Fruit fly (Drosophila melanogaster) whole organism, embryonic: Measurements from ENCODE around the gene CG3123.

Experiments
- Atf3 ChIP-seq: fragments of 200-800 bp; sonication (Bioruptor generic); optimal IDR thresholded peaks from 3 replicates; lab custom pipeline; 2016; ENCODE audit warnings: missing biosample characterization, missing genetic modification characterization
- Bgb ChIP-seq: fragments of 200-800 bp; sonication (Bioruptor generic); IDR thresholded peaks from 2 replicates; pipeline ENCODE4 v1.3.6; 2022; ENCODE audit warnings: missing biosample characterization, missing genetic modification characterization; ENCODE audit not compliant: partially characterized antibody
- BtbVII ChIP-seq: fragments of 200-800 bp; sonication (Bioruptor generic); optimal IDR thresholded peaks from 3 replicates; lab custom pipeline; 2017; ENCODE audit warnings: missing biosample characterization, mild to moderate bottlenecking, missing genetic modification characterization
- CG10366 ChIP-seq: fragments of 200-800 bp; sonication (Bioruptor generic); IDR thresholded peaks from 2 replicates; pipeline ENCODE4 v1.3.6; 2022; ENCODE audit warnings: missing biosample characterization, missing genetic modification characterization
- CG11456 ChIP-seq: fragments of 200-800 bp; sonication (Bioruptor generic); IDR thresholded peaks from 3 replicates; pipeline ENCODE4 v1.3.6; 2022; ENCODE audit warnings: missing biosample characterization, missing genetic modification characterization
- CG12155 ChIP-seq: fragments of 200-800 bp; sonication (Bioruptor generic); optimal IDR thresholded peaks from 3 replicates; lab custom pipeline; 2016; ENCODE audit warnings: missing biosample characterization, missing genetic modification characterization
- CG12236 ChIP-seq: fragments of 200-800 bp; sonication (Bioruptor generic); optimal IDR thresholded peaks from 2 replicates; lab custom pipeline; 2016; ENCODE audit warnings: missing biosample characterization, missing genetic modification characterization
- CG12769 ChIP-seq: fragments of 200-800 bp; sonication (Bioruptor generic); optimal IDR thresholded peaks from 2 replicates; lab custom pipeline; 2019; ENCODE audit warnings: missing biosample characterization, mild to moderate bottlenecking, missing genetic modification characterization, moderate library complexity
- CG14710 ChIP-seq: fragments of 200-800 bp; sonication (Bioruptor generic); optimal IDR thresholded peaks from 3 replicates; lab custom pipeline; 2019; ENCODE audit warnings: missing biosample characterization, mild to moderate bottlenecking, missing genetic modification characterization, moderate library complexity
- CG15073 ChIP-seq: fragments of 200-800 bp; sonication (Bioruptor generic); optimal IDR thresholded peaks from 2 replicates; lab custom pipeline; 2016; ENCODE audit warnings: missing biosample characterization, missing genetic modification characterization
- CG17359 ChIP-seq: fragments of 200-800 bp; sonication (Bioruptor generic); optimal IDR thresholded peaks from 3 replicates; lab custom pipeline; 2018; ENCODE audit warnings: missing biosample characterization, mild to moderate bottlenecking, missing genetic modification characterization, moderate library complexity
- CG3281 ChIP-seq: fragments of 200-800 bp; sonication (Bioruptor generic); optimal IDR thresholded peaks from 3 replicates; lab custom pipeline; 2017; ENCODE audit warnings: missing biosample characterization, mild to moderate bottlenecking, missing genetic modification characterization
- CG3726 ChIP-seq: fragments of 200-800 bp; sonication (Bioruptor generic); IDR thresholded peaks from 3 replicates; pipeline ENCODE4, ENCODE4 v1.3.6; 2022; ENCODE audit warnings: missing biosample characterization, missing genetic modification characterization
- CG4360 ChIP-seq: fragments of 200-800 bp; sonication (Bioruptor generic); IDR thresholded peaks from 2 replicates; pipeline ENCODE4 v1.3.6; 2022; ENCODE audit warnings: missing biosample characterization, missing genetic modification characterization
- CG7271 ChIP-seq: fragments of 200-800 bp; sonication (Bioruptor generic); optimal IDR thresholded peaks from 2 replicates; lab custom pipeline; 2018; ENCODE audit warnings: missing biosample characterization, mild to moderate bottlenecking, missing genetic modification characterization, moderate library complexity
- CG8290 ChIP-seq, 3 experiments: fragments of 200-800 bp; sonication (Bioruptor generic); optimal IDR thresholded peaks; 2 replicates each; lab custom pipeline; 2016 to 2019; ENCODE audit warnings: missing biosample characterization in 3 of 3, missing genetic modification characterization in 3 of 3, mild to moderate bottlenecking in 2 of 3, moderate library complexity in 1 of 3
- CG8478 ChIP-seq: fragments of >200 bp; optimal IDR thresholded peaks from 2 replicates; lab custom pipeline; 2018
- CG9609 ChIP-seq: fragments of 200-800 bp; sonication (Bioruptor generic); optimal IDR thresholded peaks from 3 replicates; lab custom pipeline; 2016; ENCODE audit warnings: missing biosample characterization, missing genetic modification characterization
- D19B ChIP-seq: fragments of 200-800 bp; sonication (Bioruptor generic); optimal IDR thresholded peaks from 2 replicates; lab custom pipeline; 2017; ENCODE audit warnings: missing biosample characterization, mild to moderate bottlenecking, missing genetic modification characterization
- Dbx ChIP-seq: fragments of 200-800 bp; sonication (Bioruptor generic); IDR thresholded peaks from 3 replicates; pipeline ENCODE4 v1.3.6; 2022; ENCODE audit warnings: missing biosample characterization, missing genetic modification characterization
- HLHmδ ChIP-seq: fragments of 200-800 bp; sonication (Bioruptor generic); optimal IDR thresholded peaks from 2 replicates; lab custom pipeline; 2018; ENCODE audit warnings: missing biosample characterization, mild to moderate bottlenecking, missing genetic modification characterization, moderate library complexity
- Jarid2 ChIP-seq: fragments of 200-800 bp; sonication (Bioruptor generic); optimal IDR thresholded peaks from 3 replicates; lab custom pipeline; 2017; ENCODE audit warnings: mild to moderate bottlenecking, missing biosample characterization, missing genetic modification reagents, missing genetic modification characterization
- Nf-YA ChIP-seq: fragments of 200-800 bp; sonication (Bioruptor generic); IDR thresholded peaks from 2 replicates; pipeline ENCODE4 v1.3.6; 2022; ENCODE audit warnings: missing biosample characterization, missing genetic modification characterization
- Opbp ChIP-seq: fragments of 200-800 bp; sonication (Bioruptor generic); IDR thresholded peaks from 3 replicates; pipeline ENCODE4 v1.3.6; 2022; ENCODE audit warnings: missing biosample characterization, missing genetic modification characterization; ENCODE audit not compliant: partially characterized antibody
- Trl ChIP-seq, 3 experiments: fragments of >200 bp in 2 of 3; fragments of 200-800 bp in 1 of 3; sonication (Bioruptor generic) in 1 of 3; optimal IDR thresholded peaks; 2 replicates in 1 of 3; 3 replicates in 2 of 3; lab custom pipeline; 2016 to 2017; ENCODE audit warnings: missing biosample characterization in 1 of 3, missing genetic modification characterization in 1 of 3
- aop ChIP-seq: fragments of 200-800 bp; sonication (Bioruptor generic); IDR thresholded peaks from 2 replicates; pipeline ENCODE4 v1.3.6; 2022; ENCODE audit warnings: missing biosample characterization, missing genetic modification characterization
- ap ChIP-seq: fragments of 200-800 bp; sonication (Bioruptor generic); IDR thresholded peaks from 2 replicates; pipeline ENCODE4 v1.3.6; 2022; ENCODE audit warnings: missing biosample characterization, missing genetic modification characterization
- ase ChIP-seq: fragments of 200-800 bp; sonication (Bioruptor generic); IDR thresholded peaks from 3 replicates; pipeline ENCODE4 v1.3.6; 2022; ENCODE audit warnings: missing biosample characterization, missing genetic modification characterization
- bab2 ChIP-seq: fragments of 200-800 bp; sonication (Bioruptor generic); optimal IDR thresholded peaks from 2 replicates; lab custom pipeline; 2016; ENCODE audit warnings: missing biosample characterization, missing genetic modification characterization
- bbx ChIP-seq: fragments of 200-800 bp; sonication (Bioruptor generic); IDR thresholded peaks from 2 replicates; pipeline ENCODE4 v1.3.6; 2022; ENCODE audit warnings: missing biosample characterization, missing genetic modification characterization; ENCODE audit not compliant: partially characterized antibody
- cg ChIP-seq: fragments of 200-800 bp; sonication (Bioruptor generic); optimal IDR thresholded peaks from 3 replicates; lab custom pipeline; 2019; ENCODE audit warnings: missing biosample characterization, mild to moderate bottlenecking, missing genetic modification characterization, moderate library complexity
- chinmo ChIP-seq: fragments of 200-800 bp; sonication (Bioruptor generic); IDR thresholded peaks from 4 replicates; pipeline ENCODE4 v1.3.6; 2022; ENCODE audit warnings: missing biosample characterization, missing genetic modification characterization; ENCODE audit not compliant: partially characterized antibody
- crol ChIP-seq: fragments of 200-800 bp; sonication (Bioruptor generic); IDR thresholded peaks from 2 replicates; pipeline ENCODE4 v1.3.6; 2022; ENCODE audit warnings: missing biosample characterization, missing genetic modification characterization
- dm ChIP-seq: fragments of 200-800 bp; sonication (Bioruptor generic); optimal IDR thresholded peaks from 3 replicates; lab custom pipeline; 2016; ENCODE audit warnings: missing biosample characterization, missing genetic modification characterization
- ewg ChIP-seq: fragments of 200-800 bp; sonication (Bioruptor generic); optimal IDR thresholded peaks from 3 replicates; lab custom pipeline; 2017; ENCODE audit warnings: mild to moderate bottlenecking, missing biosample characterization, missing genetic modification reagents, missing genetic modification characterization
- fd102C ChIP-seq: fragments of 200-800 bp; sonication (Bioruptor generic); optimal IDR thresholded peaks from 2 replicates; lab custom pipeline; 2018; ENCODE audit warnings: missing biosample characterization, mild to moderate bottlenecking, missing genetic modification characterization, moderate library complexity
- ftz-f1 ChIP-seq: fragments of 200-800 bp; sonication (Bioruptor generic); optimal IDR thresholded peaks from 2 replicates; lab custom pipeline; 2016; ENCODE audit warnings: missing biosample characterization, missing genetic modification characterization
- jumu ChIP-seq: fragments of 200-800 bp; sonication (Bioruptor generic); optimal IDR thresholded peaks from 3 replicates; lab custom pipeline; 2016; ENCODE audit warnings: missing biosample characterization, missing genetic modification characterization
- lbe ChIP-seq: fragments of 200-800 bp; sonication (Bioruptor generic); optimal IDR thresholded peaks from 2 replicates; lab custom pipeline; 2016; ENCODE audit warnings: missing biosample characterization, mild to moderate bottlenecking, missing genetic modification characterization
- psq ChIP-seq: fragments of 200-800 bp; sonication (Bioruptor generic); optimal IDR thresholded peaks from 2 replicates; lab custom pipeline; 2017; ENCODE audit warnings: missing biosample characterization, missing genetic modification characterization
- ranshi ChIP-seq: fragments of 200-800 bp; sonication (Bioruptor generic); IDR thresholded peaks from 2 replicates; pipeline ENCODE4 v1.3.6; 2022; ENCODE audit warnings: missing biosample characterization, missing genetic modification characterization
- sim ChIP-seq: fragments of 200-800 bp; sonication (Bioruptor generic); IDR thresholded peaks from 2 replicates; pipeline ENCODE4 v1.3.6; 2022; ENCODE audit warnings: missing biosample characterization, missing genetic modification characterization
- unc-4 ChIP-seq: fragments of 200-800 bp; sonication (Bioruptor generic); IDR thresholded peaks from 2 replicates; pipeline ENCODE4 v1.3.6; 2022; ENCODE audit warnings: missing biosample characterization, missing genetic modification characterization; ENCODE audit not compliant: partially characterized antibody
- vvl ChIP-seq: fragments of 200-800 bp; sonication (Bioruptor generic); IDR thresholded peaks from 2 replicates; pipeline ENCODE4 v1.3.6; 2022; ENCODE audit warnings: missing biosample characterization, missing genetic modification characterization
- zen ChIP-seq: fragments of 200-800 bp; sonication (Bioruptor generic); optimal IDR thresholded peaks from 3 replicates; lab custom pipeline; 2018; ENCODE audit warnings: missing biosample characterization, mild to moderate bottlenecking, missing genetic modification characterization, moderate library complexity
- zen2 ChIP-seq: fragments of 200-800 bp; sonication (Bioruptor generic); IDR thresholded peaks from 3 replicates; pipeline ENCODE4 v1.3.6; 2022; ENCODE audit warnings: missing biosample characterization, missing genetic modification characterization; ENCODE audit not compliant: partially characterized antibody

CG3123 gene

DNA sequence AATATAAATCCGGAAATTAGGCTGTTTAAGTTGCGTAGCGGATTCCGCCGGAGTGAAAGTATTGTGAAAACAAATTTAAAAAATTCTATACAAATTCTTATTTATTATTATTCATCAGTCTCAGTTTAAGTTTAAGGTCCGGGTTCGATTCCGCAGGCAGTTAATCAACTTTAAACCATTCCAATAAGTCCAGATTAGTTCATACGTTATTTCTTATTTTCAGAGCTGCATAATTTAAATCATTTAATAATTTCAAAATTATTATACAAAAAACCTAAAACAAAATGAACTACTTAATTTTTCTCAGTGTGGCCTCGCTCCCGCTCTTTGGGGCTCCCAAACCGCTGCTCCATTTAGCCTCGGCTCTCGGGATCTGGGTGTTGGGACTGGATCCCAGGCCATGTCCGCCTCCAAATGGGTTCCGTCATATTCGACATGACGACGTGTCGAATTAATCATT lies 5.1 kb upstream of the CG3123 start (continued):
- peak; percentile 90 for TF ChIP-seq CG3281 (GFP tag; lab: Kevin White, UChicago)
- TF ChIP-seq lbe (GFP tag; lab: Kevin White, UChicago): peak; percentile 76
- TF ChIP-seq ap (GFP tag; lab: Robert Waterston, UW): peak; percentile 51; the same call in 1 of the 2 replicates
- peak; percentile 45 for TF ChIP-seq bab2 (GFP tag; lab: Kevin White, UChicago)
- no peak for TF ChIP-seq fd102C (GFP tag; lab: Kevin White, UChicago)

DNA sequence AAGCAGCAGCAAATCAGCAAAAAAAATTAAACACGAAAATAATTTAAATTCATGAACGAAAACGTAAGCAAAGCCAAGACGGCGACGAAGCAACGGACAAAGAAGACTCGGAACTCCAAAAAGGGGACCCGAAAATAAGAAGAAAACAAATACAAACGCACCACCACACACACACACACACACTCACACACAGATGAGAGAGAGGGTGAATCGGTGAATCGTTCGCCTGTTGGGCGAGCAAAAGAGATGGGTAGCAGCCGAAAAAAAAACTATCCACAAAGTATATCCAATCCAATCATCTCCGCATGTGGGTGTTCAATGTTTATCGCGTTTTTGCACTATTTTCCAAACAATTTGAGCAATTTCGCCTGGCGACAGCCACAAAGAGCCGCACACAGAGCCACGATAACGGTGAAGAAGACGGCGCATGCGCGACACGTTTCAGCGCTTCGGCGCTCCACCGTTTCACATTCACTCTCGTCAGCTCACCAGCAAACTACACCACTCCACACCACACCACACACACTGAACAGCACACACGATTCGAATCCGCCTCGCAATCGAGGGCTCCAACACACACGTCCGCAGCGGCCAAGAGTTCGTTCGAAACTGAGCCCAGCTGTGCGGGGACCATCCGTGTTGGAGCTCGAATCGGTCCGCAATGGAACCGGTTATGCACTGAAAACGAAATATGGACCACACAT lies 4.5 kb upstream of the CG3123 start, which contains the start of gene Duox:
Duox (minus strand) TSS at position 612 of the 704 bp plus-strand sequence.
- peak; percentile 14 for TF ChIP-seq dm (GFP tag; lab: Kevin White, UChicago)
- peak; percentile 48; the same call in 1 of the 3 replicates for TF ChIP-seq Opbp
- TF ChIP-seq CG12236 (GFP tag; lab: Kevin White, UChicago): no peak
- TF ChIP-seq ewg (GFP tag; lab: Kevin White, UChicago): no peak
- TF ChIP-seq D19B (GFP tag; lab: Kevin White, UChicago): no peak
- peak; percentile 46; the same call in 1 of the 2 replicates for TF ChIP-seq crol (GFP tag; lab: Robert Waterston, UW)
- no peak for TF ChIP-seq ftz-f1 (GFP tag; lab: Kevin White, UChicago)
- 0 out of 2 replicates have a peak, but pooled peaks have one; percentile 11 for TF ChIP-seq aop (GFP tag; lab: Robert Waterston, UW)
- TF ChIP-seq ranshi (GFP tag; lab: Robert Waterston, UW): no peak
- TF ChIP-seq Dbx (GFP tag; lab: Robert Waterston, UW): no peak
- no peak for TF ChIP-seq CG15073 (GFP tag; lab: Kevin White, UChicago)
- no peak for TF ChIP-seq jumu (GFP tag; lab: Kevin White, UChicago)
- 0 out of 3 replicates have a peak, but pooled peaks have one; percentile 3 for TF ChIP-seq CG11456 (GFP tag; lab: Robert Waterston, UW)
- TF ChIP-seq CG4360 (GFP tag; lab: Robert Waterston, UW): peak; percentile 27; the same call in 1 of the 2 replicates
- TF ChIP-seq CG8478 (lab: Kevin White, UChicago): no peak
- no peak for TF ChIP-seq CG10366 (GFP tag; lab: Robert Waterston, UW)
- TF ChIP-seq bbx (GFP tag; lab: Robert Waterston, UW): 0 out of 2 replicates have a peak, but pooled peaks have one; percentile 10
- TF ChIP-seq CG8290 (GFP tag; optimal IDR thresholded peaks at IDR 0.05; lab: Kevin White, UChicago): no peak
- peak in 1 of 2 experiments; percentile 54 for TF ChIP-seq CG8290 (tag; optimal IDR thresholded peaks at IDR 0.05; lab: Kevin White, UChicago)
- TF ChIP-seq Atf3 (GFP tag; lab: Kevin White, UChicago): no peak
- TF ChIP-seq HLHmδ (GFP tag; lab: Kevin White, UChicago): peak; percentile 84
- no peak for TF ChIP-seq CG14710 (tag; lab: Kevin White, UChicago)
- TF ChIP-seq unc-4 (GFP tag; lab: Robert Waterston, UW): 0 out of 2 replicates have a peak, but pooled peaks have one; percentile 18
- no peak for TF ChIP-seq BtbVII (GFP tag; lab: Kevin White, UChicago)
- TF ChIP-seq zen (tag; lab: Kevin White, UChicago): no peak
- TF ChIP-seq CG7271 (tag; lab: Kevin White, UChicago): no peak
- peak; percentile 35; the same call in 2 of the 3 replicates for TF ChIP-seq zen2 (GFP tag; lab: Robert Waterston, UW)
- TF ChIP-seq Nf-YA (GFP tag; lab: Robert Waterston, UW): no peak
- TF ChIP-seq Bgb (GFP tag; lab: Robert Waterston, UW): peak; percentile 21; the same call in 1 of the 2 replicates
- no peak for TF ChIP-seq CG17359
- peak; percentile 76 for TF ChIP-seq CG12769 (tag; lab: Kevin White, UChicago)
- peak; percentile 70 for TF ChIP-seq psq (GFP tag; lab: Kevin White, UChicago)
- peak; percentile 87 for TF ChIP-seq Jarid2 (GFP tag; lab: Kevin White, UChicago)
- no peak for TF ChIP-seq CG3726
- TF ChIP-seq ase (GFP tag; lab: Robert Waterston, UW): no peak
- no peak for TF ChIP-seq sim
- no peak for TF ChIP-seq CG12155 (GFP tag; lab: Kevin White, UChicago)
- TF ChIP-seq vvl (GFP tag; lab: Robert Waterston, UW): no peak
- peak; percentile 10 to 42 for TF ChIP-seq Trl (optimal IDR thresholded peaks at IDR 0.05; lab: Kevin White, UChicago)
- no peak for TF ChIP-seq Trl (GFP tag; optimal IDR thresholded peaks at IDR 0.05; lab: Kevin White, UChicago)
- TF ChIP-seq CG9609: peak; percentile 48
- TF ChIP-seq cg: peak; percentile 87
- TF ChIP-seq chinmo (GFP tag; lab: Robert Waterston, UW): peak; percentile 84; the same call in 1 of the 4 replicates
